Worm (Caenorhabditis elegans) whole organism, L1 larva: Measurements from ENCODE around the gene C16C8.16.

ENCODE experiments used
- ceh-82 ChIP-seq, 3 experiments: fragments of 150-350 bp in 1 of 3; sonication (generic microtip) in 2 of 3; optimal IDR thresholded peaks; 2 replicates each; lab custom pipeline; 2014 to 2017; ENCODE audit warnings: missing biosample characterization in 3 of 3, missing genetic modification characterization in 3 of 3
- ces-1 ChIP-seq: fragments of 150-350 bp; optimal IDR thresholded peaks from 2 replicates; lab custom pipeline; 2014; ENCODE audit warnings: missing biosample characterization, missing genetic modification reagents, missing genetic modification characterization
- efl-3 ChIP-seq: fragments of 200-800 bp; sonication (Bioruptor generic); optimal IDR thresholded peaks from 2 replicates; lab custom pipeline; 2018; ENCODE audit warnings: mild to moderate bottlenecking, missing genetic modification characterization, missing compliant biosample characterization
- fkh-10 ChIP-seq: sonication (generic microtip); optimal IDR thresholded peaks from 2 replicates; lab custom pipeline; 2017; ENCODE audit warnings: missing biosample characterization, missing genetic modification reagents, missing genetic modification characterization
- grh-1 ChIP-seq: fragments of 200-800 bp; sonication (Bioruptor generic); IDR thresholded peaks from 2 replicates; pipeline ENCODE4 v1.3.6; 2022; ENCODE audit warnings: missing genetic modification reagents, missing genetic modification characterization, missing compliant biosample characterization
- lin-13 ChIP-seq: fragments of 150-350 bp; optimal IDR thresholded peaks from 2 replicates; lab custom pipeline; 2014; ENCODE audit warnings: missing biosample characterization, missing genetic modification reagents, missing genetic modification characterization
- lin-35 ChIP-seq, 2 experiments: fragments of 150-350 bp; optimal IDR thresholded peaks; 2 replicates each; lab custom pipeline; 2014; ENCODE audit warnings: missing biosample characterization in 2 of 2, missing genetic modification characterization in 2 of 2, missing genetic modification reagents in 2 of 2
- mep-1 ChIP-seq: fragments of 150-350 bp; optimal IDR thresholded peaks from 2 replicates; lab custom pipeline; 2014; ENCODE audit warnings: missing biosample characterization, missing genetic modification characterization
- nhr-11 ChIP-seq: fragments of 150-350 bp; optimal IDR thresholded peaks from 2 replicates; lab custom pipeline; 2014; ENCODE audit warnings: missing biosample characterization, missing genetic modification characterization
- pqm-1 ChIP-seq: sonication (generic microtip); optimal IDR thresholded peaks from 3 replicates; lab custom pipeline; 2017; ENCODE audit warnings: missing biosample characterization, missing genetic modification characterization
- snpc-4 ChIP-seq: fragments of 150-350 bp; optimal IDR thresholded peaks from 2 replicates; lab custom pipeline; 2014; ENCODE audit warnings: missing biosample characterization, missing genetic modification characterization
- unc-130 ChIP-seq: fragments of 150-350 bp; optimal IDR thresholded peaks from 2 replicates; lab custom pipeline; 2017; ENCODE audit warnings: missing biosample characterization, missing genetic modification characterization, inconsistent platforms
- unc-86 ChIP-seq: sonication (generic microtip); optimal IDR thresholded peaks from 2 replicates; lab custom pipeline; 2016; ENCODE audit warnings: missing genetic modification characterization, missing compliant biosample characterization

ce11 chrII:3458209-3458608 is 12.7 kb downstream of the C16C8.16 start, which contains the start of the genes C16C8.26 and C16C8.19:
- TF ChIP-seq snpc-4 (tag; lab: Kevin White, UChicago) = no peak
- no peak for TF ChIP-seq unc-86 (tag; lab: Kevin White, UChicago)
- TF ChIP-seq lin-13 (GFP tag; lab: Kevin White, UChicago) = no peak
- no peak for TF ChIP-seq nhr-11 (tag; lab: Kevin White, UChicago)
- TF ChIP-seq pqm-1 (tag; lab: Kevin White, UChicago) = no peak
- no peak for TF ChIP-seq ceh-82 (tag; optimal IDR thresholded peaks at IDR 0.05; lab: Kevin White, UChicago)
- TF ChIP-seq mep-1 (tag; lab: Kevin White, UChicago) = no peak
- no peak for TF ChIP-seq unc-130
- TF ChIP-seq ces-1 (GFP tag; lab: Kevin White, UChicago) = no peak
- no peak for TF ChIP-seq lin-35 (GFP tag; optimal IDR thresholded peaks at IDR 0.05; lab: Kevin White, UChicago)
- TF ChIP-seq efl-3 (GFP tag; lab: Kevin White, UChicago) = no peak
- TF ChIP-seq grh-1 = no peak
- TF ChIP-seq fkh-10 (GFP tag; lab: Kevin White, UChicago) = no peak
